Worm (Caenorhabditis elegans) whole organism, young adult: ENCODE results near the gene rpl-29.

Source experiments
- attf-3 ChIP-seq: fragments of 200-800 bp; sonication (Bioruptor generic); conservative IDR thresholded peaks from 2 replicates; pipeline ENCODE4 v1.3.6; 2022; ENCODE audit warnings: missing genetic modification reagents, missing genetic modification characterization, missing compliant biosample characterization
- ceh-58 ChIP-seq: fragments of 200-800 bp; sonication (Bioruptor generic); IDR thresholded peaks from 2 replicates; pipeline ENCODE4 v1.3.6; 2022; ENCODE audit warnings: missing genetic modification characterization, missing compliant biosample characterization
- die-1 ChIP-seq: sonication (generic microtip); optimal IDR thresholded peaks from 2 replicates; lab custom pipeline; 2016; ENCODE audit warnings: missing genotype, mild to moderate bottlenecking, missing genetic modification characterization, missing compliant biosample characterization
- egl-18 ChIP-seq: fragments of 200-800 bp; sonication (Bioruptor generic); IDR thresholded peaks from 2 replicates; pipeline ENCODE4 v1.3.6; 2022; ENCODE audit warnings: missing genetic modification reagents, missing genetic modification characterization, missing compliant biosample characterization
- gei-17 ChIP-seq: fragments of 200-800 bp; sonication (Bioruptor generic); optimal IDR thresholded peaks from 2 replicates; lab custom pipeline; 2018; ENCODE audit warnings: mild to moderate bottlenecking, missing genetic modification characterization, missing compliant biosample characterization
- nhr-179 ChIP-seq: sonication (generic microtip); optimal IDR thresholded peaks from 2 replicates; lab custom pipeline; 2016; ENCODE audit warnings: mild to moderate bottlenecking, missing genetic modification characterization, missing compliant biosample characterization
- rec-8 ChIP-seq, 2 experiments: sonication (generic microtip); optimal IDR thresholded peaks; 2 replicates each; lab custom pipeline; 2016; ENCODE audit warnings: mild to moderate bottlenecking in 2 of 2, missing genetic modification characterization in 2 of 2, missing genetic modification reagents in 2 of 2, missing genotype in 2 of 2, missing biosample characterization in 1 of 2, missing compliant biosample characterization in 1 of 2, moderate library complexity in 1 of 2
- snpc-1.3 ChIP-seq: sonication (generic microtip); optimal IDR thresholded peaks from 2 replicates; lab custom pipeline; 2017; ENCODE audit warnings: missing genetic modification characterization, mild to moderate bottlenecking, missing compliant biosample characterization, antibody characterized with exemption, moderate library complexity, missing genotype, missing genetic modification reagents; ENCODE audit not compliant: insufficient read depth
- tbx-9 ChIP-seq: sonication (generic microtip); optimal IDR thresholded peaks from 2 replicates; lab custom pipeline; 2016; ENCODE audit warnings: borderline replicate concordance, missing genetic modification characterization, inconsistent platforms, missing compliant biosample characterization
- unc-62 ChIP-seq: fragments of 150-350 bp; optimal IDR thresholded peaks from 2 replicates; lab custom pipeline; 2014; ENCODE audit warnings: missing biosample characterization, missing genetic modification reagents, missing genetic modification characterization
- xnd-1 ChIP-seq: sonication (generic microtip); optimal IDR thresholded peaks from 2 replicates; lab custom pipeline; 2016; ENCODE audit warnings: missing genotype, missing genetic modification reagents, missing genetic modification characterization, missing compliant biosample characterization
- ztf-18 ChIP-seq: sonication (generic microtip); optimal IDR thresholded peaks from 2 replicates; lab custom pipeline; 2016; ENCODE audit warnings: missing genotype, mild to moderate bottlenecking, missing genetic modification characterization, missing compliant biosample characterization

ce11 chrIV:13910931-13911330, 28.9 kb downstream of the rpl-29 start:
- TF ChIP-seq ceh-58 (GFP tag; lab: Robert Waterston, UW) (no peak), snpc-1.3 (no peak), gei-17 (no peak), rec-8 (tag; optimal IDR thresholded peaks at IDR 0.05; lab: Kevin White, UChicago) (no peak), tbx-9 (tag; lab: Kevin White, UChicago) (no peak), ztf-18 (no peak), unc-62 (GFP tag; lab: Kevin White, UChicago) (no peak), attf-3 (GFP tag; lab: Robert Waterston, UW) (no peak), egl-18 (no peak), nhr-179 (tag; lab: Kevin White, UChicago) (no peak), xnd-1 (tag; lab: Kevin White, UChicago) (no peak), die-1 (no peak)
